Fruit fly (Drosophila melanogaster) whole organism, embryonic: ENCODE measurements around the gene CG15221.
A peak's percentile ranks its signal among the peaks of the same experiment; 100 is the strongest.

ENCODE experiments used
- CG10267 ChIP-seq: fragments of 200-800 bp; sonication (Bioruptor generic); optimal IDR thresholded peaks from 2 replicates; lab custom pipeline; 2018; ENCODE audit warnings: missing biosample characterization, mild to moderate bottlenecking, missing genetic modification characterization, moderate library complexity
- CG11696 ChIP-seq: fragments of 200-800 bp; sonication (Bioruptor generic); IDR thresholded peaks from 2 replicates; pipeline ENCODE4 v1.3.6; 2022; ENCODE audit warnings: missing biosample characterization, missing genetic modification characterization
- CG12219 ChIP-seq: fragments of 200-800 bp; sonication (Bioruptor generic); optimal IDR thresholded peaks from 3 replicates; lab custom pipeline; 2018; ENCODE audit warnings: missing biosample characterization, mild to moderate bottlenecking, missing genetic modification characterization
- CG13894 ChIP-seq: fragments of 200-800 bp; sonication (Bioruptor generic); optimal IDR thresholded peaks from 3 replicates; lab custom pipeline; 2018; ENCODE audit warnings: missing biosample characterization, mild to moderate bottlenecking, missing genetic modification characterization, moderate library complexity
- CG16815 ChIP-seq: fragments of 200-800 bp; sonication (Bioruptor generic); optimal IDR thresholded peaks from 3 replicates; lab custom pipeline; 2017; ENCODE audit warnings: missing biosample characterization, mild to moderate bottlenecking, missing genetic modification characterization
- CG1832 ChIP-seq: fragments of 200-800 bp; sonication (Bioruptor generic); optimal IDR thresholded peaks from 2 replicates; lab custom pipeline; 2017; ENCODE audit warnings: missing biosample characterization, mild to moderate bottlenecking, missing genetic modification characterization, inconsistent platforms
- CG18764 ChIP-seq: fragments of 200-800 bp; sonication (Bioruptor generic); optimal IDR thresholded peaks from 3 replicates; lab custom pipeline; 2016; ENCODE audit warnings: missing biosample characterization, missing genetic modification characterization
- CG2129 ChIP-seq: fragments of 200-800 bp; sonication (Bioruptor generic); IDR thresholded peaks from 2 replicates; pipeline ENCODE4 v1.3.6; 2022; ENCODE audit warnings: missing biosample characterization, missing genetic modification characterization; ENCODE audit not compliant: partially characterized antibody
- CG2875 ChIP-seq: fragments of 200-800 bp; sonication (Bioruptor generic); optimal IDR thresholded peaks from 2 replicates; lab custom pipeline; 2017; ENCODE audit warnings: missing biosample characterization, mild to moderate bottlenecking, missing genetic modification characterization, missing genetic modification reagents
- CG32532 ChIP-seq: fragments of 200-800 bp; sonication (Bioruptor generic); IDR thresholded peaks from 2 replicates; pipeline ENCODE4 v1.3.6; 2022; ENCODE audit warnings: missing biosample characterization, missing genetic modification characterization
- CG6272 ChIP-seq: fragments of 200-800 bp; sonication (Bioruptor generic); IDR thresholded peaks from 2 replicates; pipeline ENCODE4 v1.3.6; 2022; ENCODE audit warnings: missing biosample characterization, missing genetic modification characterization
- CG6683 ChIP-seq: fragments of 200-800 bp; sonication (Bioruptor generic); optimal IDR thresholded peaks from 2 replicates; lab custom pipeline; 2017; ENCODE audit warnings: missing biosample characterization, mild to moderate bottlenecking, missing genetic modification characterization, missing genetic modification reagents
- CG7839 ChIP-seq: fragments of 200-800 bp; sonication (Bioruptor generic); optimal IDR thresholded peaks from 3 replicates; lab custom pipeline; 2018; ENCODE audit warnings: missing biosample characterization, mild to moderate bottlenecking, missing genetic modification characterization, moderate library complexity
- CG8388 ChIP-seq: fragments of 200-800 bp; sonication (Bioruptor generic); optimal IDR thresholded peaks from 2 replicates; lab custom pipeline; 2019; ENCODE audit warnings: missing biosample characterization, mild to moderate bottlenecking, missing genetic modification characterization, moderate library complexity
- CG9727 ChIP-seq: fragments of 200-800 bp; sonication (Bioruptor generic); optimal IDR thresholded peaks from 3 replicates; lab custom pipeline; 2017; ENCODE audit warnings: missing biosample characterization, mild to moderate bottlenecking, missing genetic modification characterization
- CG9932 ChIP-seq: fragments of 200-800 bp; sonication (Bioruptor generic); IDR thresholded peaks from 2 replicates; pipeline ENCODE4 v1.3.6; 2022; ENCODE audit warnings: missing biosample characterization, missing genetic modification characterization
- Dbx ChIP-seq: fragments of 200-800 bp; sonication (Bioruptor generic); IDR thresholded peaks from 3 replicates; pipeline ENCODE4 v1.3.6; 2022; ENCODE audit warnings: missing biosample characterization, missing genetic modification characterization
- Doc3 ChIP-seq: fragments of 200-800 bp; sonication (Bioruptor generic); IDR thresholded peaks from 3 replicates; pipeline ENCODE4 v1.3.6; 2022; ENCODE audit warnings: missing biosample characterization, missing genetic modification characterization; ENCODE audit not compliant: partially characterized antibody
- Gsc ChIP-seq: fragments of 200-800 bp; sonication (Bioruptor generic); IDR thresholded peaks from 2 replicates; pipeline ENCODE4 v1.3.6; 2022; ENCODE audit warnings: missing biosample characterization, missing genetic modification characterization
- Hey ChIP-seq: fragments of 200-800 bp; sonication (Bioruptor generic); optimal IDR thresholded peaks from 3 replicates; lab custom pipeline; 2018; ENCODE audit warnings: missing biosample characterization, mild to moderate bottlenecking, missing genetic modification characterization
- Hr3 ChIP-seq: fragments of 200-800 bp; sonication (Bioruptor generic); optimal IDR thresholded peaks from 3 replicates; lab custom pipeline; 2016; ENCODE audit warnings: missing biosample characterization, missing genetic modification characterization
- Hr51 ChIP-seq, 2 experiments: fragments of 200-800 bp; sonication (Bioruptor generic); optimal IDR thresholded peaks; 2 replicates in 1 of 2; 3 replicates in 1 of 2; lab custom pipeline; 2016 to 2018; ENCODE audit warnings: missing biosample characterization in 2 of 2, missing genetic modification characterization in 2 of 2, mild to moderate bottlenecking in 1 of 2, moderate library complexity in 1 of 2
- Hsf ChIP-seq: fragments of 200-800 bp; sonication (Bioruptor generic); optimal IDR thresholded peaks from 3 replicates; lab custom pipeline; 2016; ENCODE audit warnings: missing biosample characterization, missing genetic modification characterization
- Kr ChIP-seq: fragments of 200-800 bp; sonication (Bioruptor generic); optimal IDR thresholded peaks from 2 replicates; lab custom pipeline; 2017; ENCODE audit warnings: missing biosample characterization, mild to moderate bottlenecking, missing genetic modification characterization
- Neu2 ChIP-seq: fragments of 200-800 bp; sonication (Bioruptor generic); optimal IDR thresholded peaks from 3 replicates; lab custom pipeline; 2016; ENCODE audit warnings: missing biosample characterization, missing genetic modification characterization, borderline replicate concordance
- Oli ChIP-seq: fragments of 200-800 bp; sonication (Bioruptor generic); optimal IDR thresholded peaks from 2 replicates; lab custom pipeline; 2018; ENCODE audit warnings: missing biosample characterization, mild to moderate bottlenecking, missing genetic modification characterization, moderate library complexity
- Optix ChIP-seq: fragments of 200-800 bp; sonication (Bioruptor generic); IDR thresholded peaks from 3 replicates; pipeline ENCODE4 v1.3.6; 2022; ENCODE audit warnings: missing biosample characterization, missing genetic modification characterization
- Six4 ChIP-seq: fragments of 200-800 bp; sonication (Bioruptor generic); optimal IDR thresholded peaks from 2 replicates; lab custom pipeline; 2016; ENCODE audit warnings: missing biosample characterization, missing genetic modification characterization
- TFAM ChIP-seq: fragments of 200-800 bp; sonication (Bioruptor generic); optimal IDR thresholded peaks from 2 replicates; lab custom pipeline; 2017; ENCODE audit warnings: missing biosample characterization, missing genetic modification characterization, inconsistent platforms
- ac ChIP-seq: fragments of 200-800 bp; sonication (Bioruptor generic); optimal IDR thresholded peaks from 3 replicates; lab custom pipeline; 2017; ENCODE audit warnings: missing biosample characterization, mild to moderate bottlenecking, missing genetic modification characterization
- al ChIP-seq: fragments of 200-800 bp; sonication (Bioruptor generic); IDR thresholded peaks from 2 replicates; pipeline ENCODE4 v1.3.6; 2022; ENCODE audit warnings: missing biosample characterization, missing genetic modification characterization
- chn ChIP-seq: fragments of 200-800 bp; sonication (Bioruptor generic); optimal IDR thresholded peaks from 2 replicates; lab custom pipeline; 2016; ENCODE audit warnings: missing biosample characterization, missing genetic modification characterization
- ci ChIP-seq: fragments of 200-800 bp; sonication (Bioruptor generic); IDR thresholded peaks from 3 replicates; pipeline ENCODE4 v1.3.6; 2022; ENCODE audit warnings: missing biosample characterization, missing genetic modification characterization
- crol ChIP-seq: fragments of 200-800 bp; sonication (Bioruptor generic); IDR thresholded peaks from 2 replicates; pipeline ENCODE4 v1.3.6; 2022; ENCODE audit warnings: missing biosample characterization, missing genetic modification characterization
- crp ChIP-seq, 2 experiments: fragments of 200-800 bp; sonication (Bioruptor generic); optimal IDR thresholded peaks; 2 replicates in 1 of 2; 3 replicates in 1 of 2; lab custom pipeline; 2017; ENCODE audit warnings: missing biosample characterization in 2 of 2, missing genetic modification characterization in 2 of 2, mild to moderate bottlenecking in 1 of 2, moderate library complexity in 1 of 2
- dysf ChIP-seq: fragments of 200-800 bp; sonication (Bioruptor generic); IDR thresholded peaks from 3 replicates; pipeline ENCODE4 v1.3.6; 2022; ENCODE audit warnings: missing biosample characterization, missing genetic modification characterization
- fd64A ChIP-seq: fragments of 200-800 bp; sonication (Bioruptor generic); optimal IDR thresholded peaks from 3 replicates; lab custom pipeline; 2018; ENCODE audit warnings: missing biosample characterization, mild to moderate bottlenecking, missing genetic modification characterization
- gcm ChIP-seq: fragments of 200-800 bp; sonication (Bioruptor generic); optimal IDR thresholded peaks from 2 replicates; lab custom pipeline; 2019; ENCODE audit warnings: missing biosample characterization, mild to moderate bottlenecking, missing genetic modification characterization, moderate library complexity
- gsb ChIP-seq: fragments of 200-800 bp; sonication (Bioruptor generic); IDR thresholded peaks from 2 replicates; pipeline ENCODE4 v1.3.6; 2022; ENCODE audit warnings: missing biosample characterization, missing genetic modification characterization
- ind ChIP-seq: fragments of 200-800 bp; sonication (Bioruptor generic); optimal IDR thresholded peaks from 3 replicates; lab custom pipeline; 2016; ENCODE audit warnings: missing biosample characterization, missing genetic modification characterization
- kni ChIP-seq: fragments of 200-800 bp; sonication (Bioruptor generic); optimal IDR thresholded peaks from 3 replicates; lab custom pipeline; 2017; ENCODE audit warnings: mild to moderate bottlenecking, missing biosample characterization, missing genetic modification reagents, missing genetic modification characterization
- luna ChIP-seq: fragments of 200-800 bp; sonication (Bioruptor generic); optimal IDR thresholded peaks from 2 replicates; lab custom pipeline; 2016; ENCODE audit warnings: missing biosample characterization, missing genetic modification characterization
- maf-S ChIP-seq: fragments of 200-800 bp; sonication (Bioruptor generic); optimal IDR thresholded peaks from 2 replicates; lab custom pipeline; 2016; ENCODE audit warnings: missing biosample characterization, missing genetic modification characterization
- p53 ChIP-seq: fragments of 200-800 bp; sonication (Bioruptor generic); optimal IDR thresholded peaks from 2 replicates; lab custom pipeline; 2016; ENCODE audit warnings: missing biosample characterization, missing genetic modification characterization
- pzg ChIP-seq: fragments of 200-800 bp; sonication (Bioruptor generic); optimal IDR thresholded peaks from 3 replicates; lab custom pipeline; 2018; ENCODE audit warnings: missing biosample characterization, mild to moderate bottlenecking, missing genetic modification characterization, moderate library complexity
- row ChIP-seq: fragments of 200-800 bp; sonication (Bioruptor generic); IDR thresholded peaks from 3 replicates; pipeline ENCODE4 v1.3.6; 2022; ENCODE audit warnings: missing biosample characterization, missing genetic modification characterization
- sc ChIP-seq, 3 experiments: fragments of >200 bp in 2 of 3; fragments of 200-800 bp in 1 of 3; sonication (Bioruptor generic) in 1 of 3; optimal IDR thresholded peaks; 2 replicates in 2 of 3; 3 replicates in 1 of 3; lab custom pipeline; 2017; ENCODE audit warnings: mild to moderate bottlenecking in 1 of 3, missing biosample characterization in 1 of 3, missing genetic modification characterization in 1 of 3, missing genetic modification reagents in 1 of 3
- trem ChIP-seq: fragments of 200-800 bp; optimal IDR thresholded peaks from 3 replicates; lab custom pipeline; 2019; ENCODE audit warnings: missing biosample characterization, mild to moderate bottlenecking, missing genetic modification characterization, moderate library complexity

Gene CG15221

DNA sequence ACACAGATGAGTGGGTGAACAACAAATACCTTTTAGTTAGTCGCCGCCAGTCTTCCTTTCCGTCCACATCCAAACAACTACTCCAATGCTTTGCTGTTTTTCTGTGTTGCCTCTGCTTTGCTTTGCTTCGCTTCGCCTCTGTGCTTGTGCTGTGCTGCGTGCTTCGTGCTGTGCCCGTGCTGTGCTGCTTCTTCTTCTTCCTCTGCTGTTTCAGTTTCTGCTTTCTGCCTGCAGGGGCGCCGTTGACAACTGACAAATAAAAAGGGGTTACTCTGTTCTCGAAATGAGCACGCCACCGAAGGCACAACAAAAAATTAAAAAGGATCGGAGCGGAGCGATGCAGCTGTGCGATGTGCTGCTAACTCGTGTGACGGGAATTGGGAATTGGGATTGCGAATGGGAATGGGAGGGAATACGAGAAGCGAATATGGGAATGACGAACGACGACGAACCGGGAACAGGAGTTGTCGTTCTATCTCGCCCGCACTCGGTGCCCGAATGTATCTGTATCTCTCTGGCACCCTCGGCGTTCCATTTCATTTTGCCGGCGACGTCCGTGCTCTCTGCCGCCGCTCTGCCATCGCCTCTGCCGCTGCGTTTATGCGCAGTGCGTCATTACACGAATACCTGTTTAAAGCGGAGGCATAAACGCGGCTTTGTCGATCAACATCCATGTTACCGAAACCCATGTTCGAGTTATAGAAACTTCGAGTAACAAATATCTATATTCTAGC, 9.3 kb upstream of the CG15221 start (continued):
- TF ChIP-seq ci: peak; percentile 78
- peak; percentile 43 for TF ChIP-seq Hr3 (GFP tag; lab: Kevin White, UChicago)
- no peak for TF ChIP-seq gsb
- TF ChIP-seq CG9932 (GFP tag; lab: Robert Waterston, UW): peak; percentile 69
- no peak for TF ChIP-seq ac (GFP tag; lab: Kevin White, UChicago)
- 0 out of 2 replicates have a peak, but pooled peaks have one; percentile 10 for TF ChIP-seq CG2129
- TF ChIP-seq pzg (GFP tag; lab: Kevin White, UChicago): peak; percentile 17
- peak; percentile 82 for TF ChIP-seq row (GFP tag; lab: Robert Waterston, UW)
- peak; percentile 32 for TF ChIP-seq CG6683 (GFP tag; lab: Kevin White, UChicago)
- peak; percentile 60 for TF ChIP-seq CG13894 (tag; lab: Kevin White, UChicago)
- TF ChIP-seq chn (GFP tag; lab: Kevin White, UChicago): peak; percentile 25
- TF ChIP-seq luna (GFP tag; lab: Kevin White, UChicago): no peak
- TF ChIP-seq crp (GFP tag; optimal IDR thresholded peaks at IDR 0.05; lab: Kevin White, UChicago): peak in 1 of 2 experiments; percentile 67
- TF ChIP-seq CG18764 (GFP tag; lab: Kevin White, UChicago): no peak
- TF ChIP-seq CG12219 (GFP tag; lab: Kevin White, UChicago): peak; percentile 53
- no peak for TF ChIP-seq Gsc
- no peak for TF ChIP-seq Doc3 (GFP tag; lab: Robert Waterston, UW)
- TF ChIP-seq CG16815: peak; percentile 37
- peak; percentile 40 for TF ChIP-seq Kr
- 0 out of 2 replicates have a peak, but pooled peaks have one; percentile 44 for TF ChIP-seq CG11696 (GFP tag; lab: Robert Waterston, UW)
- peak; percentile 13 for TF ChIP-seq gcm
- TF ChIP-seq crol: no peak
- peak; percentile 79 for TF ChIP-seq CG7839 (tag; lab: Kevin White, UChicago)
- TF ChIP-seq Hey: no peak
- peak; percentile 77 for TF ChIP-seq CG32532 (GFP tag; lab: Robert Waterston, UW)
- peak; percentile 83 for TF ChIP-seq kni (GFP tag; lab: Kevin White, UChicago)
- peak; percentile 82 for TF ChIP-seq dysf (GFP tag; lab: Robert Waterston, UW)
- TF ChIP-seq sc (optimal IDR thresholded peaks at IDR 0.05; lab: Kevin White, UChicago): no peak
- peak; percentile 33 for TF ChIP-seq sc (GFP tag; optimal IDR thresholded peaks at IDR 0.05; lab: Kevin White, UChicago)
- TF ChIP-seq CG6272: peak; percentile 62
- no peak for TF ChIP-seq fd64A
- peak; percentile 81 for TF ChIP-seq CG1832
- peak; percentile 40 for TF ChIP-seq CG2875 (GFP tag; lab: Kevin White, UChicago)
- peak; percentile 29 for TF ChIP-seq Six4
- no peak for TF ChIP-seq TFAM (GFP tag; lab: Kevin White, UChicago)
- TF ChIP-seq al (GFP tag; lab: Robert Waterston, UW): peak; percentile 71
- peak; percentile 54 for TF ChIP-seq CG9727 (GFP tag; lab: Kevin White, UChicago)
- peak; percentile 98 for TF ChIP-seq trem (tag; lab: Kevin White, UChicago)
- peak; percentile 36 for TF ChIP-seq CG10267 (tag; lab: Kevin White, UChicago)
- no peak for TF ChIP-seq p53 (GFP tag; lab: Kevin White, UChicago)
- peak; percentile 50 for TF ChIP-seq ind (GFP tag; lab: Kevin White, UChicago)
- TF ChIP-seq Neu2: peak; percentile 3
- peak; percentile 9 for TF ChIP-seq Hsf (GFP tag; lab: Kevin White, UChicago)
- TF ChIP-seq Oli (tag; lab: Kevin White, UChicago): peak; percentile 71
- peak; percentile 65 to 75 for TF ChIP-seq Hr51 (GFP tag; optimal IDR thresholded peaks at IDR 0.05; lab: Kevin White, UChicago)
- TF ChIP-seq Dbx (GFP tag; lab: Robert Waterston, UW): peak; percentile 78
- peak; percentile 34 for TF ChIP-seq CG8388
- peak; percentile 47 for TF ChIP-seq maf-S (GFP tag; lab: Kevin White, UChicago)
- peak; percentile 62; the same call in 2 of the 3 replicates for TF ChIP-seq Optix (GFP tag; lab: Robert Waterston, UW)
